Fruit fly (Drosophila melanogaster) whole organism, wandering third instar larva: ENCODE data around the gene CG4210.

ENCODE experiments used
- Abd-B ChIP-seq: fragments of >200 bp; optimal IDR thresholded peaks from 2 replicates; lab custom pipeline; 2017; ENCODE audit warnings: missing biosample characterization, missing genetic modification characterization
- CG32264 ChIP-seq: fragments of 200-800 bp; sonication (Bioruptor generic); optimal IDR thresholded peaks from 2 replicates; lab custom pipeline; 2016; ENCODE audit warnings: missing biosample characterization, missing genetic modification characterization
- CG9705 ChIP-seq: fragments of 200-800 bp; sonication (Bioruptor generic); optimal IDR thresholded peaks from 2 replicates; lab custom pipeline; 2018; ENCODE audit warnings: missing biosample characterization, mild to moderate bottlenecking, missing genetic modification characterization
- CrebA ChIP-seq: fragments of 200-800 bp; sonication (Bioruptor generic); optimal IDR thresholded peaks from 2 replicates; lab custom pipeline; 2016; ENCODE audit warnings: missing biosample characterization, mild to moderate bottlenecking, missing genetic modification characterization, borderline replicate concordance
- Dfd ChIP-seq: fragments of >200 bp; optimal IDR thresholded peaks from 2 replicates; lab custom pipeline; 2017; ENCODE audit warnings: missing biosample characterization, missing genetic modification characterization
- Dif ChIP-seq: fragments of 200-275, 200-300 bp; sonication (Bioruptor generic); optimal IDR thresholded peaks from 2 replicates; lab custom pipeline; 2018; ENCODE audit warnings: missing biosample characterization, missing genetic modification characterization; ENCODE audit not compliant: partially characterized antibody
- GATAd ChIP-seq: sonication (Bioruptor generic); optimal IDR thresholded peaks from 2 replicates; lab custom pipeline; 2016; ENCODE audit warnings: missing biosample characterization, missing genetic modification characterization
- HLH106 ChIP-seq: fragments of 200-800 bp; optimal IDR thresholded peaks from 3 replicates; lab custom pipeline; 2019; ENCODE audit warnings: missing biosample characterization, mild to moderate bottlenecking, missing genetic modification characterization, moderate library complexity
- Hnf4 ChIP-seq: fragments of 200-800 bp; sonication (Bioruptor generic); optimal IDR thresholded peaks from 2 replicates; lab custom pipeline; 2016; ENCODE audit warnings: missing biosample characterization, mild to moderate bottlenecking, missing genetic modification characterization
- Hr78 ChIP-seq: fragments of >200 bp; optimal IDR thresholded peaks from 2 replicates; lab custom pipeline; 2017; ENCODE audit warnings: missing biosample characterization, missing genetic modification characterization
- Hr83 ChIP-seq: fragments of 200-300 bp; sonication (Bioruptor generic); optimal IDR thresholded peaks from 2 replicates; lab custom pipeline; 2016; ENCODE audit warnings: missing biosample characterization, mild to moderate bottlenecking, missing genetic modification characterization, moderate library complexity; ENCODE audit not compliant: poor library complexity, severe bottlenecking
- Jra ChIP-seq: sonication (Bioruptor generic); optimal IDR thresholded peaks from 2 replicates; lab custom pipeline; 2016; ENCODE audit warnings: missing biosample characterization, missing genetic modification characterization
- Mio ChIP-seq: sonication (Bioruptor generic); optimal IDR thresholded peaks from 2 replicates; lab custom pipeline; 2016; ENCODE audit warnings: missing biosample characterization, missing genetic modification characterization
- Myc ChIP-seq: fragments of >200 bp; optimal IDR thresholded peaks from 2 replicates; lab custom pipeline; 2017
- N ChIP-seq: fragments of >200 bp; optimal IDR thresholded peaks from 2 replicates; lab custom pipeline; 2018; ENCODE audit warnings: missing biosample characterization, missing external identifiers, missing genetic modification characterization
- OdsH ChIP-seq: fragments of 200-800 bp; sonication (Bioruptor generic); optimal IDR thresholded peaks from 2 replicates; lab custom pipeline; 2016; ENCODE audit warnings: missing biosample characterization, mild to moderate bottlenecking, missing genetic modification characterization
- Rel ChIP-seq, 2 experiments: fragments of 200-800 bp; sonication (Bioruptor generic) in 1 of 2; optimal IDR thresholded peaks; 2 replicates in 1 of 2; 3 replicates in 1 of 2; lab custom pipeline; 2016 to 2019; ENCODE audit warnings: mild to moderate bottlenecking in 2 of 2, missing biosample characterization in 2 of 2, missing genetic modification characterization in 2 of 2, moderate library complexity in 1 of 2
- Sp1 ChIP-seq: fragments of 200-800 bp; sonication (Bioruptor generic); optimal IDR thresholded peaks from 3 replicates; lab custom pipeline; 2019; ENCODE audit warnings: missing biosample characterization, mild to moderate bottlenecking, missing genetic modification characterization, moderate library complexity
- Vsx2 ChIP-seq: fragments of 200-300, 225-300 bp; sonication (Bioruptor generic); optimal IDR thresholded peaks from 2 replicates; lab custom pipeline; 2018; ENCODE audit warnings: missing biosample characterization, missing genetic modification characterization; ENCODE audit not compliant: partially characterized antibody
- br ChIP-seq: fragments of 200-800 bp; sonication (Bioruptor generic); optimal IDR thresholded peaks from 2 replicates; lab custom pipeline; 2016; ENCODE audit warnings: missing biosample characterization, missing genetic modification characterization
- brk ChIP-seq: fragments of 200-800 bp; sonication (Bioruptor generic); optimal IDR thresholded peaks from 2 replicates; lab custom pipeline; 2016; ENCODE audit warnings: missing biosample characterization, mild to moderate bottlenecking, missing genetic modification characterization
- dl ChIP-seq, 2 experiments: fragments of 175-275, 200-275 bp in 1 of 2; fragments of 200-275 bp in 1 of 2; sonication (Bioruptor generic); optimal IDR thresholded peaks; lab custom pipeline; 2018; ENCODE audit warnings: mild to moderate bottlenecking in 2 of 2, missing biosample characterization in 2 of 2, missing genetic modification characterization in 2 of 2, moderate library complexity in 2 of 2; ENCODE audit not compliant: partially characterized antibody in 2 of 2, insufficient read depth in 1 of 2
- dmrt93B ChIP-seq: fragments of 200-800 bp; sonication (Bioruptor generic); optimal IDR thresholded peaks from 2 replicates; lab custom pipeline; 2018; ENCODE audit warnings: missing biosample characterization, mild to moderate bottlenecking, missing genetic modification characterization
- dsf ChIP-seq: sonication (Bioruptor generic); optimal IDR thresholded peaks from 2 replicates; lab custom pipeline; 2016; ENCODE audit warnings: missing biosample characterization, missing genetic modification characterization, borderline replicate concordance
- ey ChIP-seq: fragments of 200-800 bp; sonication (Bioruptor generic); optimal IDR thresholded peaks from 2 replicates; lab custom pipeline; 2016; ENCODE audit warnings: missing biosample characterization, missing genetic modification characterization
- foxo ChIP-seq, 2 experiments: fragments of 200-800 bp; sonication (Bioruptor generic); optimal IDR thresholded peaks; 2 replicates in 1 of 2; 3 replicates in 1 of 2; lab custom pipeline; 2016 to 2017; ENCODE audit warnings: missing biosample characterization in 2 of 2, missing genetic modification characterization in 2 of 2
- fru ChIP-seq: fragments of 200-800 bp; sonication (Bioruptor generic); optimal IDR thresholded peaks from 3 replicates; lab custom pipeline; 2016; ENCODE audit warnings: missing biosample characterization, mild to moderate bottlenecking, missing genetic modification characterization
- h ChIP-seq: fragments of 200-800 bp; sonication (Bioruptor generic); optimal IDR thresholded peaks from 3 replicates; lab custom pipeline; 2016; ENCODE audit warnings: missing biosample characterization, mild to moderate bottlenecking, missing genetic modification characterization
- jim ChIP-seq: fragments of 175-275, 200-325 bp; sonication (Bioruptor generic); optimal IDR thresholded peaks from 2 replicates; lab custom pipeline; 2016; ENCODE audit warnings: missing biosample characterization, mild to moderate bottlenecking, missing genetic modification characterization
- lola ChIP-seq: fragments of >200 bp; optimal IDR thresholded peaks from 2 replicates; lab custom pipeline; 2017; ENCODE audit warnings: missing biosample characterization, missing genetic modification characterization
- pan ChIP-seq: fragments of >200 bp; optimal IDR thresholded peaks from 2 replicates; lab custom pipeline; 2017
- psq ChIP-seq: fragments of 200-800 bp; sonication (Bioruptor generic); optimal IDR thresholded peaks from 3 replicates; lab custom pipeline; 2017; ENCODE audit warnings: missing biosample characterization, mild to moderate bottlenecking, missing genetic modification characterization, moderate library complexity
- rgr ChIP-seq: fragments of 200-800 bp; sonication (Bioruptor generic); optimal IDR thresholded peaks from 3 replicates; lab custom pipeline; 2016; ENCODE audit warnings: missing biosample characterization, mild to moderate bottlenecking, missing genetic modification characterization
- sage ChIP-seq: fragments of 200-800 bp; sonication (Bioruptor generic); optimal IDR thresholded peaks from 2 replicates; lab custom pipeline; 2016; ENCODE audit warnings: missing biosample characterization, mild to moderate bottlenecking, missing genetic modification characterization
- sv ChIP-seq: fragments of 200-800 bp; sonication (Bioruptor generic); optimal IDR thresholded peaks from 3 replicates; lab custom pipeline; 2016; ENCODE audit warnings: missing biosample characterization, missing genetic modification characterization
- tai ChIP-seq: sonication (Bioruptor generic); optimal IDR thresholded peaks from 2 replicates; lab custom pipeline; 2016; ENCODE audit warnings: missing biosample characterization, missing genetic modification characterization
- usp ChIP-seq: fragments of >200 bp; optimal IDR thresholded peaks from 2 replicates; lab custom pipeline; 2017; ENCODE audit warnings: missing biosample characterization, missing genetic modification characterization
- woc ChIP-seq: sonication (Bioruptor generic); optimal IDR thresholded peaks from 2 replicates; lab custom pipeline; 2016; ENCODE audit warnings: missing biosample characterization, mild to moderate bottlenecking, missing genetic modification characterization

The CG4210 gene

DNA sequence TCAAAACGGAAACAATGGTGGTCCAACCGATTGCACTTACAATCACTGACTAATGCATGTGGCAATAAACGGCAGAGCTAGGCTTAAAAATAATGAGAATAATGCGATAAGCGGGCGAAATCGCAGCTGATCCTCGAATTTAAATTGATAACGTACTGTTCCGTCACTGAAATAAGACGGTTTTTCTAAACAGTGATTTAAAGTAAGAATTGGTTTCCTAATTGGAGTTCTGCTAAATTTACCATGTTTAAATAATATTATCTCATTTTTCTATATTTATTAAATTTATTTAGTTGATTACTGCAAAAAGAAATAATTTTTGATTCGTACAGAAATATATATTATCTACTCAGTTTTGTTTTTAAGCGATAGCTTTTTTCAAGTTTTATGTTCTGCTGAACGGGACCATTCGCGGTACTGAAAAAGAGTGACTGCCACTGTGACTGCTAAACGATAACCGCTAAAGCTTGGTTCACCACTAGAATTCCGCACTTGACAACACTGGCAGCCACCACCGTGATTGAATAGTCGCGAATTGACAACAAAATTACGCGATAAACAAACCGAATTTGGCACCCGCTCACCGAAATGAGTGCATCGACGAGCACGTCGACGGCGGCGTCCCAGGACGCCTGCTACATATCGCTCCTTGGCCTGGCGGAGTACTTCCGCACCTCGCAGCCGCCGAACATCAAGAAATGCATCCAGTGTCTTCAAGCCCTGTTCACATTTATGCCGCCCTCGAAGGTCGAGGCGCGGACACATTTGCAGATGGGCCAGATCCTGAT lies 4.9 kb upstream of the CG4210 start, which contains the start of the genes Spn88Eb and Mau2:
Spn88Eb (minus strand) TSS at position 51 of the 788 bp plus-strand sequence.
Mau2 (plus strand) TSS at position 493 of the 788 bp plus-strand sequence.
- no peak for TF ChIP-seq fru (GFP tag; lab: Kevin White, UChicago)
- TF ChIP-seq dmrt93B (GFP tag; lab: Kevin White, UChicago) = no peak
- no peak for TF ChIP-seq sage (GFP tag; lab: Kevin White, UChicago)
- TF ChIP-seq lola (GFP tag; lab: Kevin White, UChicago) = no peak
- peak; percentile 82 for TF ChIP-seq woc
- peak; percentile 47 for TF ChIP-seq ey (GFP tag; lab: Kevin White, UChicago)
- peak; percentile 61 for TF ChIP-seq CG9705 (GFP tag; lab: Kevin White, UChicago)
- no peak for TF ChIP-seq Mio (GFP tag; lab: Kevin White, UChicago)
- no peak for TF ChIP-seq N (GFP tag; lab: Kevin White, UChicago)
- no peak for TF ChIP-seq jim
- no peak for TF ChIP-seq tai
- no peak for TF ChIP-seq Abd-B (GFP tag; lab: Kevin White, UChicago)
- TF ChIP-seq Dfd (GFP tag; lab: Kevin White, UChicago) = no peak
- TF ChIP-seq foxo (GFP tag; optimal IDR thresholded peaks at IDR 0.05; lab: Kevin White, UChicago) = peak in 1 of 2 experiments; percentile 81
- peak; percentile 72 for TF ChIP-seq Hr83 (GFP tag; lab: Kevin White, UChicago)
- TF ChIP-seq Vsx2 (GFP tag; lab: Kevin White, UChicago) = no peak
- no peak for TF ChIP-seq GATAd (GFP tag; lab: Kevin White, UChicago)
- TF ChIP-seq CrebA (GFP tag; lab: Kevin White, UChicago) = no peak
- TF ChIP-seq Hnf4 = no peak
- peak; percentile 74 for TF ChIP-seq HLH106 (tag; lab: Kevin White, UChicago)
- no peak for TF ChIP-seq Dif
- no peak for TF ChIP-seq usp
- no peak for TF ChIP-seq pan
- no peak for TF ChIP-seq dl (GFP tag; optimal IDR thresholded peaks at IDR 0.05; lab: Kevin White, UChicago; ENCODE audit: insufficient read depth in 1 of 2, partially characterized antibody in 2 of 2)
- TF ChIP-seq Rel (GFP tag; optimal IDR thresholded peaks at IDR 0.05; lab: Kevin White, UChicago) = no peak
- TF ChIP-seq Rel (tag; optimal IDR thresholded peaks at IDR 0.05; lab: Kevin White, UChicago) = peak; percentile 7
- peak; percentile 56 for TF ChIP-seq Sp1
- TF ChIP-seq rgr (GFP tag; lab: Kevin White, UChicago) = peak; percentile 64
- no peak for TF ChIP-seq brk (GFP tag; lab: Kevin White, UChicago)
- peak; percentile 18 for TF ChIP-seq OdsH (GFP tag; lab: Kevin White, UChicago)
- TF ChIP-seq h (GFP tag; lab: Kevin White, UChicago) = no peak
- no peak for TF ChIP-seq CG32264
- TF ChIP-seq Jra = no peak
- TF ChIP-seq dsf = no peak
- TF ChIP-seq Myc (lab: Kevin White, UChicago) = peak; percentile 67
- no peak for TF ChIP-seq Hr78 (GFP tag; lab: Kevin White, UChicago)
- no peak for TF ChIP-seq br (GFP tag; lab: Kevin White, UChicago)
- no peak for TF ChIP-seq sv (GFP tag; lab: Kevin White, UChicago)
- TF ChIP-seq psq (GFP tag; lab: Kevin White, UChicago) = peak; percentile 15

- no peak for TF ChIP-seq Vsx2 (GFP tag; lab: Kevin White, UChicago)
- peak; percentile 71 for TF ChIP-seq rgr (GFP tag; lab: Kevin White, UChicago)
- no peak for TF ChIP-seq N (GFP tag; lab: Kevin White, UChicago)
- TF ChIP-seq HLH106 (tag; lab: Kevin White, UChicago) = peak; percentile 94
- peak; percentile 77 for TF ChIP-seq ey (GFP tag; lab: Kevin White, UChicago)
- no peak for TF ChIP-seq woc
- peak; percentile 83 for TF ChIP-seq CG32264
- TF ChIP-seq usp = no peak
- peak; percentile 41 for TF ChIP-seq Mio (GFP tag; lab: Kevin White, UChicago)
- no peak for TF ChIP-seq Myc (lab: Kevin White, UChicago)
- no peak for TF ChIP-seq Dfd (GFP tag; lab: Kevin White, UChicago)
- TF ChIP-seq dsf = no peak
- TF ChIP-seq h (GFP tag; lab: Kevin White, UChicago) = peak; percentile 95
- TF ChIP-seq psq (GFP tag; lab: Kevin White, UChicago) = peak; percentile 67
- TF ChIP-seq Hr83 (GFP tag; lab: Kevin White, UChicago) = no peak
- no peak for TF ChIP-seq CrebA (GFP tag; lab: Kevin White, UChicago)
- no peak for TF ChIP-seq lola (GFP tag; lab: Kevin White, UChicago)
- TF ChIP-seq jim = no peak
- no peak for TF ChIP-seq brk (GFP tag; lab: Kevin White, UChicago)
- no peak for TF ChIP-seq dl (GFP tag; optimal IDR thresholded peaks at IDR 0.05; lab: Kevin White, UChicago; ENCODE audit: insufficient read depth in 1 of 2, partially characterized antibody in 2 of 2)
- TF ChIP-seq Jra = no peak
- TF ChIP-seq CG9705 (GFP tag; lab: Kevin White, UChicago) = peak; percentile 72
- peak; percentile 75 for TF ChIP-seq Sp1
- TF ChIP-seq OdsH (GFP tag; lab: Kevin White, UChicago) = peak; percentile 62
- TF ChIP-seq Abd-B (GFP tag; lab: Kevin White, UChicago) = no peak
- TF ChIP-seq Rel (GFP tag; optimal IDR thresholded peaks at IDR 0.05; lab: Kevin White, UChicago) = no peak
- TF ChIP-seq Rel (tag; optimal IDR thresholded peaks at IDR 0.05; lab: Kevin White, UChicago) = peak; percentile 74
- TF ChIP-seq foxo (GFP tag; optimal IDR thresholded peaks at IDR 0.05; lab: Kevin White, UChicago) = peak; percentile 28 to 94
- no peak for TF ChIP-seq br (GFP tag; lab: Kevin White, UChicago)
- no peak for TF ChIP-seq Hnf4
- TF ChIP-seq dmrt93B (GFP tag; lab: Kevin White, UChicago) = no peak
- TF ChIP-seq GATAd (GFP tag; lab: Kevin White, UChicago) = peak; percentile 9
- TF ChIP-seq fru (GFP tag; lab: Kevin White, UChicago) = no peak
- TF ChIP-seq Hr78 (GFP tag; lab: Kevin White, UChicago) = no peak
- TF ChIP-seq sage (GFP tag; lab: Kevin White, UChicago) = no peak
- no peak for TF ChIP-seq Dif
- TF ChIP-seq sv (GFP tag; lab: Kevin White, UChicago) = peak; percentile 63
Measured at dm6 chr3R:15218824-15219576, 5.2 kb downstream of the CG4210 start, which contains the start of the genes SIDL and CG12241. TSS of gene SIDL (minus strand) at chr3R:15218874. TSS of gene CG12241 (plus strand) at chr3R:15219256.
